ENCODE assay signal across 5 worm cellular contexts in genomic region chrX:1005026-1005425, ce11.
TF ChIP-seq lines count a peak whose summit lies in the region.

No protein-coding gene starts in this region.

TF ChIP-seq in whole organism, L1 larva, 84 proteins besides CTCF, POLR2A, EP300 and RAD21:
- TF ChIP-seq unc-98 (GFP tag; IDR thresholded peaks at IDR 0.05; lab: Robert Waterston, UW), result no peak
- TF ChIP-seq pag-3 (tag; optimal IDR thresholded peaks at IDR 0.05; lab: Kevin White, UChicago; ENCODE audit: borderline replicate concordance, insufficient read depth), result no peak
- TF ChIP-seq lsy-2 (tag; optimal IDR thresholded peaks at IDR 0.05; lab: Kevin White, UChicago), result no peak
- peak; percentile 25 for TF ChIP-seq mep-1 (tag; optimal IDR thresholded peaks at IDR 0.05; lab: Kevin White, UChicago)
- peak; percentile 27 for TF ChIP-seq ceh-8 (GFP tag; optimal IDR thresholded peaks at IDR 0.05; lab: Kevin White, UChicago)
- no peak for TF ChIP-seq egl-27 (tag; optimal IDR thresholded peaks at IDR 0.05; lab: Kevin White, UChicago)
- TF ChIP-seq nhr-85 (tag; lab: Kevin White, UChicago), result peak; percentile 81
- no peak for TF ChIP-seq ceh-90 (tag; optimal IDR thresholded peaks at IDR 0.05; lab: Kevin White, UChicago)
- peak; percentile 29 for TF ChIP-seq blmp-1 (tag; optimal IDR thresholded peaks at IDR 0.05; lab: Kevin White, UChicago)

TF ChIP-seq in whole organism, L2 larva, 48 proteins besides CTCF, POLR2A, EP300 and RAD21:
- no peak for TF ChIP-seq nhr-10 (tag; optimal IDR thresholded peaks at IDR 0.05; lab: Kevin White, UChicago)
- no peak for TF ChIP-seq aly-2 (tag; optimal IDR thresholded peaks at IDR 0.05; lab: Kevin White, UChicago)
- TF ChIP-seq crh-2 (tag; optimal IDR thresholded peaks at IDR 0.05; lab: Kevin White, UChicago), result no peak
- TF ChIP-seq ztf-11 (tag; optimal IDR thresholded peaks at IDR 0.05; lab: Kevin White, UChicago), result no peak
- no peak for TF ChIP-seq mab-5 (tag; optimal IDR thresholded peaks at IDR 0.05; lab: Kevin White, UChicago)
- no peak for TF ChIP-seq unc-62 (GFP tag; optimal IDR thresholded peaks at IDR 0.05; lab: Kevin White, UChicago)
- no peak for TF ChIP-seq alr-1 (tag; optimal IDR thresholded peaks at IDR 0.05; lab: Kevin White, UChicago)
- no peak for TF ChIP-seq fos-1 (tag; optimal IDR thresholded peaks at IDR 0.05; lab: Kevin White, UChicago)
- no peak for TF ChIP-seq snpc-4 (tag; optimal IDR thresholded peaks at IDR 0.05; lab: Kevin White, UChicago)
- no peak for TF ChIP-seq mdl-1 (tag; optimal IDR thresholded peaks at IDR 0.05; lab: Kevin White, UChicago)
- peak; percentile 22 for TF ChIP-seq nhr-25 (tag; optimal IDR thresholded peaks at IDR 0.05; lab: Kevin White, UChicago)
- no peak for TF ChIP-seq nhr-237 (tag; optimal IDR thresholded peaks at IDR 0.05; lab: Kevin White, UChicago)
- TF ChIP-seq sem-4 (tag; optimal IDR thresholded peaks at IDR 0.05; lab: Kevin White, UChicago), result no peak
- no peak for TF ChIP-seq dmd-4 (tag; optimal IDR thresholded peaks at IDR 0.05; lab: Kevin White, UChicago)
- TF ChIP-seq elt-1 (tag; optimal IDR thresholded peaks at IDR 0.05; lab: Kevin White, UChicago), result no peak
- TF ChIP-seq skn-1 (tag; optimal IDR thresholded peaks at IDR 0.05; lab: Kevin White, UChicago), result no peak
- TF ChIP-seq blmp-1 (tag; optimal IDR thresholded peaks at IDR 0.05; lab: Kevin White, UChicago; ENCODE audit: insufficient read depth), result no peak
- TF ChIP-seq nhr-77 (tag; optimal IDR thresholded peaks at IDR 0.05; lab: Kevin White, UChicago), result no peak
- TF ChIP-seq nhr-129 (tag; optimal IDR thresholded peaks at IDR 0.05; lab: Kevin White, UChicago), result peak; percentile 4
- TF ChIP-seq nhr-6 (tag; optimal IDR thresholded peaks at IDR 0.05; lab: Kevin White, UChicago), result peak; percentile 3
- TF ChIP-seq unc-55 (GFP tag; optimal IDR thresholded peaks at IDR 0.05; lab: Kevin White, UChicago), result no peak
- no peak for TF ChIP-seq nhr-11 (tag; optimal IDR thresholded peaks at IDR 0.05; lab: Kevin White, UChicago)

TF ChIP-seq in whole organism, L3 larva, 47 proteins besides CTCF, POLR2A, EP300 and RAD21:
- TF ChIP-seq nhr-23 (tag; optimal IDR thresholded peaks at IDR 0.05; lab: Kevin White, UChicago) (peak; percentile 28), elt-1 (tag; optimal IDR thresholded peaks at IDR 0.05; lab: Kevin White, UChicago) (no peak)

TF ChIP-seq in whole organism, late embryonic, 69 proteins besides CTCF, POLR2A, EP300 and RAD21:
- no peak for TF ChIP-seq C38D4.7 (GFP tag; optimal IDR thresholded peaks at IDR 0.05; lab: Kevin White, UChicago)
- TF ChIP-seq ceh-31 (tag; optimal IDR thresholded peaks at IDR 0.05; lab: Kevin White, UChicago), result peak; percentile 77
- no peak for TF ChIP-seq che-1 (tag; optimal IDR thresholded peaks at IDR 0.05; lab: Kevin White, UChicago)
- TF ChIP-seq elt-4 (tag; optimal IDR thresholded peaks at IDR 0.05; lab: Kevin White, UChicago), result no peak
- no peak for TF ChIP-seq pax-1 (tag; optimal IDR thresholded peaks at IDR 0.05; lab: Kevin White, UChicago)
- no peak for TF ChIP-seq nfya-1 (tag; optimal IDR thresholded peaks at IDR 0.05; lab: Kevin White, UChicago)
- TF ChIP-seq K09A11.1 (tag; optimal IDR thresholded peaks at IDR 0.05; lab: Kevin White, UChicago; ENCODE audit: insufficient read depth), result no peak
- TF ChIP-seq pros-1 (tag; optimal IDR thresholded peaks at IDR 0.05; lab: Kevin White, UChicago), result peak; percentile 57
- TF ChIP-seq eyg-1 (tag; optimal IDR thresholded peaks at IDR 0.05; lab: Kevin White, UChicago), result no peak
- TF ChIP-seq ama-1 (optimal IDR thresholded peaks at IDR 0.05; lab: Kevin White, UChicago), result no peak
- TF ChIP-seq pha-2 (tag; optimal IDR thresholded peaks at IDR 0.05; lab: Kevin White, UChicago), result no peak
- no peak for TF ChIP-seq C08G9.2 (tag; optimal IDR thresholded peaks at IDR 0.05; lab: Kevin White, UChicago)
- TF ChIP-seq zip-5 (tag; optimal IDR thresholded peaks at IDR 0.05; lab: Kevin White, UChicago), result no peak
- no peak for TF ChIP-seq gmeb-2 (tag; optimal IDR thresholded peaks at IDR 0.05; lab: Kevin White, UChicago)
- TF ChIP-seq sox-2 (GFP tag; IDR thresholded peaks at IDR 0.05; lab: Robert Waterston, UW), result 0 out of 2 replicates have a peak, but pooled peaks have one; percentile 19
- TF ChIP-seq nhr-232 (tag; optimal IDR thresholded peaks at IDR 0.05; lab: Kevin White, UChicago), result no peak
- TF ChIP-seq unc-42 (tag; optimal IDR thresholded peaks at IDR 0.05; lab: Kevin White, UChicago), result no peak
- TF ChIP-seq syd-9 (tag; optimal IDR thresholded peaks at IDR 0.05; lab: Kevin White, UChicago), result no peak
- TF ChIP-seq sox-4 (tag; optimal IDR thresholded peaks at IDR 0.05; lab: Kevin White, UChicago), result no peak
- no peak for TF ChIP-seq npax-4 (tag; optimal IDR thresholded peaks at IDR 0.05; lab: Kevin White, UChicago)
- no peak for TF ChIP-seq pat-9 (tag; optimal IDR thresholded peaks at IDR 0.05; lab: Kevin White, UChicago)
- no peak for TF ChIP-seq unc-86 (tag; optimal IDR thresholded peaks at IDR 0.05; lab: Kevin White, UChicago)
- no peak for TF ChIP-seq mec-3 (tag; optimal IDR thresholded peaks at IDR 0.05; lab: Kevin White, UChicago; ENCODE audit: borderline replicate concordance)
- TF ChIP-seq ceh-2 (tag; optimal IDR thresholded peaks at IDR 0.05; lab: Kevin White, UChicago), result no peak
- TF ChIP-seq K02D7.2 (tag; optimal IDR thresholded peaks at IDR 0.05; lab: Kevin White, UChicago), result no peak
- TF ChIP-seq nhr-11 (tag; optimal IDR thresholded peaks at IDR 0.05; lab: Kevin White, UChicago), result no peak
- no peak for TF ChIP-seq ceh-9 (tag; optimal IDR thresholded peaks at IDR 0.05; lab: Kevin White, UChicago)

TF ChIP-seq in whole organism, mixed stage, embryonic, 35 proteins besides CTCF, POLR2A, EP300 and RAD21:
- no peak for TF ChIP-seq cnd-1 (tag; optimal IDR thresholded peaks at IDR 0.05; lab: Kevin White, UChicago)
- TF ChIP-seq ham-2 (GFP tag; optimal IDR thresholded peaks at IDR 0.05; lab: Kevin White, UChicago), result peak; percentile 10
- TF ChIP-seq mls-2 (tag; optimal IDR thresholded peaks at IDR 0.05; lab: Kevin White, UChicago), result peak; percentile 15
- TF ChIP-seq snpc-4 (tag; optimal IDR thresholded peaks at IDR 0.05; lab: Kevin White, UChicago), result no peak
- TF ChIP-seq ces-1 (GFP tag; optimal IDR thresholded peaks at IDR 0.05; lab: Kevin White, UChicago), result no peak
- TF ChIP-seq ceh-43 (GFP tag; optimal IDR thresholded peaks at IDR 0.05; lab: Kevin White, UChicago), result peak; percentile 87
- TF ChIP-seq sptf-1 (tag; optimal IDR thresholded peaks at IDR 0.05; lab: Kevin White, UChicago), result no peak
- TF ChIP-seq nhr-2 (tag; optimal IDR thresholded peaks at IDR 0.05; lab: Kevin White, UChicago), result peak; percentile 3
